Fruit fly (Drosophila melanogaster): ENCODE data around the gene Vsp37A.

- TF ChIP-seq psq (optimal IDR thresholded peaks at IDR 0.05) (no peak), Sin3A (optimal IDR thresholded peaks at IDR 0.05) (no peak), Myc (optimal IDR thresholded peaks at IDR 0.05) (no peak), insv (optimal IDR thresholded peaks at IDR 0.05) (no peak), h (optimal IDR thresholded peaks at IDR 0.05) (no peak), ttk (optimal IDR thresholded peaks at IDR 0.05) (no peak)
Observed at dm6 chrX:580635-581034, 40.7 kb upstream of the Vsp37A start.

Measured in Kc167 (cell line).